Worm (Caenorhabditis elegans): ENCODE measurements around the gene C40A11.4.

- TF ChIP-seq ama-1 (optimal IDR thresholded peaks at IDR 0.05): no peak
- no peak for TF ChIP-seq hnd-1 (tag; optimal IDR thresholded peaks at IDR 0.05)
- TF ChIP-seq flt-1 (GFP tag; IDR thresholded peaks at IDR 0.05): no peak
- TF ChIP-seq sea-1 (GFP tag; conservative IDR thresholded peaks at IDR 0.05): no peak
- no peak for TF ChIP-seq tbx-37 (GFP tag; conservative IDR thresholded peaks at IDR 0.05)
Measured at ce11 chrII:2112948-2113347, 24.3 kb upstream of the C40A11.4 start, which contains the start of gene R52.6.

All from whole organism, early embryonic.